Worm (Caenorhabditis elegans) whole organism, early embryonic: ENCODE results near the gene chca-1.

ENCODE experiments used
- B0310.2 ChIP-seq: sonication (generic microtip); optimal IDR thresholded peaks from 2 replicates; lab custom pipeline; 2016; ENCODE audit warnings: mild to moderate bottlenecking, missing genetic modification characterization, missing compliant biosample characterization
- F13C5.2 ChIP-seq: sonication (generic microtip); optimal IDR thresholded peaks from 2 replicates; lab custom pipeline; 2017; ENCODE audit warnings: mild to moderate bottlenecking, missing genetic modification characterization, inconsistent platforms, missing compliant biosample characterization
- aly-1 ChIP-seq: sonication (generic microtip); optimal IDR thresholded peaks from 2 replicates; lab custom pipeline; 2016; ENCODE audit warnings: missing genetic modification characterization, missing compliant biosample characterization
- ama-1 ChIP-seq: fragments of 150-350 bp; optimal IDR thresholded peaks from 2 replicates; lab custom pipeline; 2014
- ceh-13 ChIP-seq: fragments of 200-800 bp; sonication (Bioruptor generic); optimal IDR thresholded peaks from 2 replicates; lab custom pipeline; 2018; ENCODE audit warnings: mild to moderate bottlenecking, missing genetic modification characterization, missing compliant biosample characterization
- ceh-36 ChIP-seq: sonication (generic microtip); optimal IDR thresholded peaks from 2 replicates; lab custom pipeline; 2016; ENCODE audit warnings: missing genetic modification characterization, inconsistent platforms, missing compliant biosample characterization
- ets-7 ChIP-seq: sonication (generic microtip); optimal IDR thresholded peaks from 2 replicates; lab custom pipeline; 2016; ENCODE audit warnings: missing genotype, missing genetic modification characterization, missing compliant biosample characterization
- flt-1 ChIP-seq: fragments of 200-800 bp; sonication (Bioruptor generic); IDR thresholded peaks from 2 replicates; pipeline ENCODE4 v1.3.6; 2022; ENCODE audit warnings: missing genetic modification characterization, missing compliant biosample characterization
- hmbx-1 ChIP-seq: sonication (generic microtip); optimal IDR thresholded peaks from 2 replicates; lab custom pipeline; 2016; ENCODE audit warnings: mild to moderate bottlenecking, missing genetic modification characterization, missing compliant biosample characterization
- hmg-4 ChIP-seq: fragments of 200-800 bp; sonication (Bioruptor generic); optimal IDR thresholded peaks from 2 replicates; lab custom pipeline; 2018; ENCODE audit warnings: mild to moderate bottlenecking, missing genetic modification characterization, missing compliant biosample characterization
- hnd-1 ChIP-seq: sonication (generic microtip); optimal IDR thresholded peaks from 2 replicates; lab custom pipeline; 2016; ENCODE audit warnings: missing genetic modification characterization, missing compliant biosample characterization
- pes-1 ChIP-seq: fragments of 200-800 bp; sonication (Bioruptor generic); IDR thresholded peaks from 2 replicates; pipeline ENCODE4 v1.3.6; 2022; ENCODE audit warnings: missing genetic modification reagents, missing genetic modification characterization, missing compliant biosample characterization
- scrt-1 ChIP-seq: fragments of 200-800 bp; sonication (Bioruptor generic); IDR thresholded peaks from 2 replicates; pipeline ENCODE4 v1.3.6; 2022; ENCODE audit warnings: missing genetic modification characterization, missing compliant biosample characterization
- sea-1 ChIP-seq: fragments of 200-800 bp; sonication (Bioruptor generic); conservative IDR thresholded peaks from 2 replicates; pipeline ENCODE4 v1.3.6; 2022; ENCODE audit warnings: missing genetic modification characterization, missing compliant biosample characterization
- tbx-11 ChIP-seq: fragments of 200-800 bp; sonication (Bioruptor generic); IDR thresholded peaks from 2 replicates; pipeline ENCODE4 v1.3.6; 2022; ENCODE audit warnings: missing genetic modification characterization, missing compliant biosample characterization
- tbx-37 ChIP-seq: fragments of 200-800 bp; sonication (Bioruptor generic); conservative IDR thresholded peaks from 2 replicates; pipeline ENCODE4 v1.3.6; 2022; ENCODE audit warnings: missing genetic modification reagents, missing genetic modification characterization, missing compliant biosample characterization
- tra-4 ChIP-seq: sonication (generic microtip); optimal IDR thresholded peaks from 2 replicates; lab custom pipeline; 2017; ENCODE audit warnings: missing genetic modification characterization, missing compliant biosample characterization

chca-1 gene

ce11 chrIV:9641925-9642324 lies 9.3 kb upstream of the chca-1 start, which contains the start of gene del-2:
del-2 (minus strand) TSS chrIV:9642025.
- TF ChIP-seq scrt-1 (no peak), hmg-4 (GFP tag; lab: Kevin White, UChicago) (no peak), B0310.2 (no peak), tra-4 (no peak), aly-1 (tag; lab: Kevin White, UChicago) (no peak), tbx-11 (GFP tag; lab: Robert Waterston, UW) (no peak), flt-1 (GFP tag; lab: Robert Waterston, UW) (no peak), sea-1 (no peak)

ce11 chrIV:9643188-9643587 lies 8.0 kb upstream of the chca-1 start, which contains the start of gene degl-2:
degl-2 (plus strand) TSS chrIV:9643488.
- no peak for TF ChIP-seq tra-4
- TF ChIP-seq flt-1 (GFP tag; lab: Robert Waterston, UW), result no peak
- no peak for TF ChIP-seq ets-7 (tag; lab: Kevin White, UChicago)
- TF ChIP-seq scrt-1, result no peak
- TF ChIP-seq pes-1 (GFP tag; lab: Robert Waterston, UW), result no peak
- no peak for TF ChIP-seq ceh-13 (GFP tag; lab: Kevin White, UChicago)
- no peak for TF ChIP-seq ama-1 (lab: Kevin White, UChicago)
- no peak for TF ChIP-seq tbx-37 (GFP tag; lab: Robert Waterston, UW)
- no peak for TF ChIP-seq F13C5.2 (tag; lab: Kevin White, UChicago)
- TF ChIP-seq ceh-36, result no peak
- no peak for TF ChIP-seq tbx-11 (GFP tag; lab: Robert Waterston, UW)

ce11 chrIV:9647789-9648361 lies 3.3 kb upstream of the chca-1 start, which contains the start of gene amph-1:
amph-1 (minus strand) TSS chrIV:9647873.
- peak; percentile 1 for TF ChIP-seq F13C5.2 (tag; lab: Kevin White, UChicago)
- TF ChIP-seq ceh-13 (GFP tag; lab: Kevin White, UChicago), result no peak

- no peak for TF ChIP-seq hnd-1 (tag; lab: Kevin White, UChicago)
- no peak for TF ChIP-seq pes-1 (GFP tag; lab: Robert Waterston, UW)
- no peak for TF ChIP-seq tra-4
- TF ChIP-seq tbx-11 (GFP tag; lab: Robert Waterston, UW), result no peak
- TF ChIP-seq hmg-4 (GFP tag; lab: Kevin White, UChicago), result no peak
- TF ChIP-seq B0310.2, result no peak
- TF ChIP-seq ceh-13 (GFP tag; lab: Kevin White, UChicago), result no peak
- TF ChIP-seq ets-7 (tag; lab: Kevin White, UChicago), result no peak
- TF ChIP-seq scrt-1, result no peak
- no peak for TF ChIP-seq ama-1 (lab: Kevin White, UChicago)
- no peak for TF ChIP-seq F13C5.2 (tag; lab: Kevin White, UChicago)
- TF ChIP-seq tbx-37 (GFP tag; lab: Robert Waterston, UW), result no peak
- TF ChIP-seq aly-1 (tag; lab: Kevin White, UChicago), result no peak
- TF ChIP-seq flt-1 (GFP tag; lab: Robert Waterston, UW), result no peak
- no peak for TF ChIP-seq ceh-36
- no peak for TF ChIP-seq sea-1
- TF ChIP-seq hmbx-1 (tag; lab: Kevin White, UChicago), result no peak
These were observed 2.5 kb upstream of the chca-1 start, which contains the start of gene srm-3 for ce11 chrIV:9648682-9649081. srm-3 (plus strand) TSS chrIV:9648982.

- TF ChIP-seq B0310.2, result no peak
- TF ChIP-seq tbx-37 (GFP tag; lab: Robert Waterston, UW), result no peak
- no peak for TF ChIP-seq tra-4
- no peak for TF ChIP-seq aly-1 (tag; lab: Kevin White, UChicago)
- TF ChIP-seq ceh-36, result no peak
- no peak for TF ChIP-seq pes-1 (GFP tag; lab: Robert Waterston, UW)
- no peak for TF ChIP-seq scrt-1
- no peak for TF ChIP-seq hmbx-1 (tag; lab: Kevin White, UChicago)
- no peak for TF ChIP-seq ama-1 (lab: Kevin White, UChicago)
- no peak for TF ChIP-seq hnd-1 (tag; lab: Kevin White, UChicago)
- TF ChIP-seq F13C5.2 (tag; lab: Kevin White, UChicago), result no peak
- TF ChIP-seq ceh-13 (GFP tag; lab: Kevin White, UChicago), result no peak
- no peak for TF ChIP-seq hmg-4 (GFP tag; lab: Kevin White, UChicago)
These were observed 2.0 kb downstream of the chca-1 start, which contains the start of gene F58G6.3 for ce11 chrIV:9653184-9653583. F58G6.3 (plus strand) TSS chrIV:9653535.

- TF ChIP-seq ceh-36, result no peak
- no peak for TF ChIP-seq ama-1 (lab: Kevin White, UChicago)
- TF ChIP-seq tbx-11 (GFP tag; lab: Robert Waterston, UW), result no peak
- no peak for TF ChIP-seq aly-1 (tag; lab: Kevin White, UChicago)
- TF ChIP-seq pes-1 (GFP tag; lab: Robert Waterston, UW), result no peak
- no peak for TF ChIP-seq sea-1
These were observed 2.8 kb downstream of the chca-1 start, which contains the start of gene F58G6.7 for ce11 chrIV:9654017-9654416. F58G6.7 (plus strand) TSS chrIV:9654317.

- TF ChIP-seq ama-1 (lab: Kevin White, UChicago), result no peak
- TF ChIP-seq ets-7 (tag; lab: Kevin White, UChicago), result no peak
- no peak for TF ChIP-seq pes-1 (GFP tag; lab: Robert Waterston, UW)
- TF ChIP-seq hnd-1 (tag; lab: Kevin White, UChicago), result no peak
- TF ChIP-seq flt-1 (GFP tag; lab: Robert Waterston, UW), result no peak
- TF ChIP-seq tbx-11 (GFP tag; lab: Robert Waterston, UW), result no peak
- no peak for TF ChIP-seq aly-1 (tag; lab: Kevin White, UChicago)
- TF ChIP-seq tbx-37 (GFP tag; lab: Robert Waterston, UW), result no peak
- TF ChIP-seq B0310.2, result no peak
- no peak for TF ChIP-seq F13C5.2 (tag; lab: Kevin White, UChicago)
- TF ChIP-seq ceh-13 (GFP tag; lab: Kevin White, UChicago), result no peak
- TF ChIP-seq sea-1, result no peak
- no peak for TF ChIP-seq ceh-36
- TF ChIP-seq hmbx-1 (tag; lab: Kevin White, UChicago), result no peak
- no peak for TF ChIP-seq scrt-1
- no peak for TF ChIP-seq hmg-4 (GFP tag; lab: Kevin White, UChicago)
- no peak for TF ChIP-seq tra-4
These were observed 4.4 kb downstream of the chca-1 start for ce11 chrIV:9655556-9655955.
